Fruit fly (Drosophila melanogaster): ENCODE data around the gene CG9109.

CG9109 gene

DNA sequence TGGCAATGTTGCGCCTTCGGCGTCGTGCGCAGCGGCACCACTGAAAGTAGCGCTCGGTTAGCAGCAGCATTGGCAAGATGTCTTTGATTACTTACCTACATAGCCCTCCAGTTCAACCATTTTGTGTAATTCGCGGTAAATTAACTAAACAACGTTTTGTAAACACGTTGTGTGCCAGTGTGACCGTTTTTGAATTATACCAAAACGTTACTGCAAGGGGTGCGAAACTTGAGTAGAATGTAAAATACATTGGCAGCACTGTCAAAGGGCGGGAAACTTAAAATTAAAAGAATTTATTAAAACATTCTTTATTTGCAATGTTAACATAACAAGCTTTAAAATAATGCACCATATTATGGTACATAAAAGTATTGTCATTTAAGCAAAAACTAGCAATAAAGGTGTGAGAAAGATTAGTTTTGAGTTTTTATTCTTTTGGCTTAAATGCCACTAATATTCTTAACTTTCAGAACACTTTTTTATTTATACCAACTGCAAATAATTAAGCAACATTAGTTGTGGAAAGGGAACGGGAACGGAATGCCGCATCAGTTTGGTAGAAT is 9.8 kb downstream of the CG9109 start, which contains the start of gene CG9107 (continued):
- no peak for TF ChIP-seq CoRest (tag; optimal IDR thresholded peaks at IDR 0.05)
- no peak for TF ChIP-seq CG11085 (GFP tag; IDR thresholded peaks at IDR 0.05)
- TF ChIP-seq CG12071 (GFP tag; optimal IDR thresholded peaks at IDR 0.05): no peak
- no peak for TF ChIP-seq CG11456 (GFP tag; IDR thresholded peaks at IDR 0.05)
- TF ChIP-seq B-H2 (GFP tag; optimal IDR thresholded peaks at IDR 0.05): no peak
- no peak for TF ChIP-seq sim (GFP tag; IDR thresholded peaks at IDR 0.05)
- no peak for TF ChIP-seq lola (GFP tag; optimal IDR thresholded peaks at IDR 0.05)
- TF ChIP-seq CG15514 (GFP tag; optimal IDR thresholded peaks at IDR 0.05): peak; percentile 39
- peak; percentile 10 for TF ChIP-seq CG12659 (GFP tag; optimal IDR thresholded peaks at IDR 0.05)
- TF ChIP-seq yki (optimal IDR thresholded peaks at IDR 0.05): no peak
- TF ChIP-seq CkIIα-i1 (GFP tag; IDR thresholded peaks at IDR 0.05): no peak
- peak; percentile 36 for TF ChIP-seq D19A (tag; optimal IDR thresholded peaks at IDR 0.05)
- no peak for TF ChIP-seq CG12769 (tag; optimal IDR thresholded peaks at IDR 0.05)
- TF ChIP-seq CG17186 (GFP tag; optimal IDR thresholded peaks at IDR 0.05): peak; percentile 58
- no peak for TF ChIP-seq Meics (GFP tag; optimal IDR thresholded peaks at IDR 0.05)
- TF ChIP-seq Doc2 (GFP tag; IDR thresholded peaks at IDR 0.05): no peak
- TF ChIP-seq CG31388 (GFP tag; optimal IDR thresholded peaks at IDR 0.05): no peak
- TF ChIP-seq MESR4 (GFP tag; optimal IDR thresholded peaks at IDR 0.05): peak; percentile 39
- peak; percentile 28 for TF ChIP-seq pita (GFP tag; optimal IDR thresholded peaks at IDR 0.05)
- no peak for TF ChIP-seq Ravus (GFP tag; IDR thresholded peaks at IDR 0.05)
- TF ChIP-seq NC2β (GFP tag; optimal IDR thresholded peaks at IDR 0.05): no peak
- no peak for TF ChIP-seq slp2 (GFP tag; optimal IDR thresholded peaks at IDR 0.05)
- no peak for TF ChIP-seq NK7.1 (GFP tag; optimal IDR thresholded peaks at IDR 0.05)
- TF ChIP-seq Ets97D (GFP tag; optimal IDR thresholded peaks at IDR 0.05): peak; percentile 12
- TF ChIP-seq hkb (optimal IDR thresholded peaks at IDR 0.05): no peak
- TF ChIP-seq hkb (GFP tag; IDR thresholded peaks at IDR 0.05): no peak
- TF ChIP-seq CG2129 (GFP tag; IDR thresholded peaks at IDR 0.05; ENCODE audit: partially characterized antibody): no peak
- no peak for TF ChIP-seq CG18011 (GFP tag; optimal IDR thresholded peaks at IDR 0.05)
- TF ChIP-seq CG12236 (GFP tag; optimal IDR thresholded peaks at IDR 0.05): no peak
- TF ChIP-seq CG17359 (tag; optimal IDR thresholded peaks at IDR 0.05): peak; percentile 3
- no peak for TF ChIP-seq CG9932 (GFP tag; IDR thresholded peaks at IDR 0.05)
- TF ChIP-seq Sry-δ (GFP tag; optimal IDR thresholded peaks at IDR 0.05): peak; percentile 18
- no peak for TF ChIP-seq CG15696 (tag; optimal IDR thresholded peaks at IDR 0.05)
- no peak for TF ChIP-seq CG13894 (tag; optimal IDR thresholded peaks at IDR 0.05)
- TF ChIP-seq oc (tag; optimal IDR thresholded peaks at IDR 0.05): no peak
- no peak for TF ChIP-seq sna (GFP tag; IDR thresholded peaks at IDR 0.05; ENCODE audit: partially characterized antibody)
- no peak for TF ChIP-seq CG1529 (GFP tag; optimal IDR thresholded peaks at IDR 0.05)
- TF ChIP-seq da (GFP tag; optimal IDR thresholded peaks at IDR 0.05): no peak
- TF ChIP-seq btn (GFP tag; optimal IDR thresholded peaks at IDR 0.05): no peak
- no peak for TF ChIP-seq Hand (GFP tag; optimal IDR thresholded peaks at IDR 0.05)
- TF ChIP-seq gro (GFP tag; optimal IDR thresholded peaks at IDR 0.05): no peak
- no peak for TF ChIP-seq cato (GFP tag; optimal IDR thresholded peaks at IDR 0.05; ENCODE audit: borderline replicate concordance)
- no peak for TF ChIP-seq dan (GFP tag; IDR thresholded peaks at IDR 0.05)
